Fruit fly (Drosophila melanogaster): ENCODE results near the gene Osi13.

- TF ChIP-seq CG9948 (tag; optimal IDR thresholded peaks at IDR 0.05), result no peak
- no peak for TF ChIP-seq rn (GFP tag; IDR thresholded peaks at IDR 0.05)
- TF ChIP-seq CG8159 (tag; optimal IDR thresholded peaks at IDR 0.05), result no peak
- no peak for TF ChIP-seq Pif1A (GFP tag; optimal IDR thresholded peaks at IDR 0.05)
- TF ChIP-seq CG12605 (GFP tag; IDR thresholded peaks at IDR 0.05), result no peak
- TF ChIP-seq CG15710 (tag; optimal IDR thresholded peaks at IDR 0.05), result no peak
- TF ChIP-seq fd96Ca (GFP tag; IDR thresholded peaks at IDR 0.05), result no peak
- no peak for TF ChIP-seq Pif1B (GFP tag; optimal IDR thresholded peaks at IDR 0.05)
- no peak for TF ChIP-seq Snoo (tag; optimal IDR thresholded peaks at IDR 0.05)
- no peak for TF ChIP-seq CG14655 (GFP tag; optimal IDR thresholded peaks at IDR 0.05)
These were observed 9.8 kb downstream of the Osi13 start, which contains the start of gene Osi15 for dm6 chr3R:6301257-6301839.
